Fruit fly (Drosophila melanogaster): ENCODE results near the gene Ssadh.

DNA sequence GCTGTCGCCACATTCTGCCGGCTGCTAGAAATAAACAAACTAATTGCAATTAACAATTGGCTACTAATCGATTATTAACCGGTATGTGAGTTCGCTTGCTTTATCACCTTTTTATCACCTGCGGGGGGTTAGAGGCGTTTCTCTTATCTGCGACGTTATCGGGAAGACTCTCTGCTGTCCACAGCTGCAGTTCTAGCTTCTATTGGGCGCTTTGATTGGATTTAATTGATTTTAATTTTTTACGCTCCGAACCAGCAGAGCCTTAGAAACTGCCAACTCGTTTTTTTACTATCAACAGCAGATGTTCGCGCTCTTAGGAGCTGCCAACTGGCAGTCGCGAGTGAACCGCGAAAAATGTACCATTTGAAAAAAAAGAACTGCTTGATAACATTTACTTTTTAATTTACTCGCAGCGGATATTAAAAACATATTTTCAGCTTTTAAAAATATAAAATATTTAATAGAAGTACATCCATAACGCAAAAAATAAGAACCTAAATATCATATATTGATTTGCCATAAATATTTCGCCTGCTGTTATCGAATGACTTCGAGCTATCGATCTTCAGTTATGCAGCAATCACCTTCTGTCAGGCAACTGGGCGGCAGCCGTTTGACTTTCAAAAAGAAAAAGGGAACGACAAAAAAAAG is at the start of gene Ssadh:
- TF ChIP-seq CTCF (optimal IDR thresholded peaks at IDR 0.05) (no peak), CG8478 (optimal IDR thresholded peaks at IDR 0.05) (no peak)
